Fruit fly (Drosophila melanogaster) whole organism, embryonic: ENCODE results near the gene CG5214.
A peak's percentile ranks its signal among the peaks of the same experiment; 100 is the strongest.

Source experiments
- B-H1 ChIP-seq: fragments of 200-800 bp; sonication (Bioruptor generic); IDR thresholded peaks from 3 replicates; pipeline ENCODE4 v1.3.6; 2022; ENCODE audit warnings: missing biosample characterization, missing genetic modification characterization
- Bteb2 ChIP-seq: fragments of 200-800 bp; sonication (Bioruptor generic); optimal IDR thresholded peaks from 2 replicates; lab custom pipeline; 2016; ENCODE audit warnings: missing biosample characterization, missing genetic modification characterization
- CG10321 ChIP-seq: fragments of 200-800 bp; sonication (Bioruptor generic); IDR thresholded peaks from 2 replicates; pipeline ENCODE4 v1.3.6; 2022; ENCODE audit warnings: missing biosample characterization, missing genetic modification characterization
- CG10366 ChIP-seq: fragments of 200-800 bp; sonication (Bioruptor generic); IDR thresholded peaks from 2 replicates; pipeline ENCODE4 v1.3.6; 2022; ENCODE audit warnings: missing biosample characterization, missing genetic modification characterization
- CG11085 ChIP-seq: fragments of 200-800 bp; sonication (Bioruptor generic); IDR thresholded peaks from 2 replicates; pipeline ENCODE4 v1.3.6; 2022; ENCODE audit warnings: missing biosample characterization, missing genetic modification characterization
- CG11093 ChIP-seq: fragments of 200-800 bp; sonication (Bioruptor generic); IDR thresholded peaks from 3 replicates; pipeline ENCODE4 v1.3.6; 2022; ENCODE audit warnings: missing biosample characterization, missing genetic modification characterization
- CG11504 ChIP-seq: fragments of 200-800 bp; sonication (Bioruptor generic); optimal IDR thresholded peaks from 3 replicates; lab custom pipeline; 2019; ENCODE audit warnings: missing biosample characterization, mild to moderate bottlenecking, missing genetic modification characterization, moderate library complexity
- CG11695 ChIP-seq: fragments of 200-800 bp; sonication (Bioruptor generic); IDR thresholded peaks from 3 replicates; pipeline ENCODE4 v1.3.6; 2022; ENCODE audit warnings: missing biosample characterization, missing genetic modification characterization
- CG14050 ChIP-seq: fragments of 200-800 bp; sonication (Bioruptor generic); IDR thresholded peaks from 3 replicates; pipeline ENCODE4 v1.3.6; 2022; ENCODE audit warnings: missing biosample characterization, missing genetic modification characterization
- CG15514 ChIP-seq: fragments of 200-800 bp; sonication (Bioruptor generic); optimal IDR thresholded peaks from 3 replicates; lab custom pipeline; 2017; ENCODE audit warnings: missing biosample characterization, missing genetic modification characterization, mild to moderate bottlenecking, moderate library complexity, missing genetic modification reagents
- CG16863 ChIP-seq: fragments of 200-800 bp; sonication (Bioruptor generic); optimal IDR thresholded peaks from 3 replicates; lab custom pipeline; 2016; ENCODE audit warnings: missing biosample characterization, missing genetic modification characterization
- CG17359 ChIP-seq: fragments of 200-800 bp; sonication (Bioruptor generic); optimal IDR thresholded peaks from 3 replicates; lab custom pipeline; 2018; ENCODE audit warnings: missing biosample characterization, mild to moderate bottlenecking, missing genetic modification characterization, moderate library complexity
- CG18011 ChIP-seq: fragments of 200-800 bp; sonication (Bioruptor generic); optimal IDR thresholded peaks from 2 replicates; lab custom pipeline; 2017; ENCODE audit warnings: missing biosample characterization, missing genetic modification characterization, mild to moderate bottlenecking, moderate library complexity, missing genotype
- CG31224 ChIP-seq: fragments of 200-800 bp; sonication (Bioruptor generic); IDR thresholded peaks from 2 replicates; pipeline ENCODE4 v1.3.6; 2022; ENCODE audit warnings: missing biosample characterization, missing genetic modification characterization
- CG31441 ChIP-seq: fragments of 200-800 bp; sonication (Bioruptor generic); IDR thresholded peaks from 2 replicates; pipeline ENCODE4 v1.3.6; 2022; ENCODE audit warnings: missing biosample characterization, missing genetic modification characterization
- CG32767 ChIP-seq: fragments of 200-800 bp; sonication (Bioruptor generic); IDR thresholded peaks from 2 replicates; pipeline ENCODE4 v1.3.6; 2022; ENCODE audit warnings: missing biosample characterization, missing genetic modification characterization
- CG3847 ChIP-seq: fragments of 200-800 bp; sonication (Bioruptor generic); IDR thresholded peaks from 2 replicates; pipeline ENCODE4 v1.3.6; 2022; ENCODE audit warnings: missing biosample characterization, missing genetic modification characterization
- CG3995 ChIP-seq: fragments of 200-800 bp; sonication (Bioruptor generic); optimal IDR thresholded peaks from 3 replicates; lab custom pipeline; 2016; ENCODE audit warnings: missing biosample characterization, missing genetic modification characterization
- CG6272 ChIP-seq: fragments of 200-800 bp; sonication (Bioruptor generic); IDR thresholded peaks from 2 replicates; pipeline ENCODE4 v1.3.6; 2022; ENCODE audit warnings: missing biosample characterization, missing genetic modification characterization
- CG7271 ChIP-seq: fragments of 200-800 bp; sonication (Bioruptor generic); optimal IDR thresholded peaks from 2 replicates; lab custom pipeline; 2018; ENCODE audit warnings: missing biosample characterization, mild to moderate bottlenecking, missing genetic modification characterization, moderate library complexity
- CG8765 ChIP-seq: fragments of 200-800 bp; sonication (Bioruptor generic); IDR thresholded peaks from 2 replicates; pipeline ENCODE4 v1.3.6; 2022; ENCODE audit warnings: missing biosample characterization, missing genetic modification characterization
- CG9817 ChIP-seq: fragments of 200-800 bp; sonication (Bioruptor generic); optimal IDR thresholded peaks from 2 replicates; lab custom pipeline; 2018; ENCODE audit warnings: missing biosample characterization, mild to moderate bottlenecking, missing genetic modification characterization, moderate library complexity
- CoRest ChIP-seq: fragments of 200-800 bp; sonication (Bioruptor generic); optimal IDR thresholded peaks from 3 replicates; lab custom pipeline; 2018; ENCODE audit warnings: missing biosample characterization, mild to moderate bottlenecking, missing genetic modification characterization, moderate library complexity
- Doc2 ChIP-seq: fragments of 200-800 bp; sonication (Bioruptor generic); IDR thresholded peaks from 2 replicates; pipeline ENCODE4 v1.3.6; 2022; ENCODE audit warnings: missing biosample characterization, missing genetic modification characterization
- Fer3 ChIP-seq: fragments of 200-800 bp; sonication (Bioruptor generic); optimal IDR thresholded peaks from 2 replicates; lab custom pipeline; 2018; ENCODE audit warnings: missing biosample characterization, mild to moderate bottlenecking, missing genetic modification characterization, moderate library complexity
- Hey ChIP-seq: fragments of 200-800 bp; sonication (Bioruptor generic); optimal IDR thresholded peaks from 3 replicates; lab custom pipeline; 2018; ENCODE audit warnings: missing biosample characterization, mild to moderate bottlenecking, missing genetic modification characterization
- HmgZ ChIP-seq: fragments of 200-800 bp; sonication (Bioruptor generic); optimal IDR thresholded peaks from 2 replicates; lab custom pipeline; 2018; ENCODE audit warnings: missing biosample characterization, mild to moderate bottlenecking, missing genetic modification characterization
- Hr51 ChIP-seq, 2 experiments: fragments of 200-800 bp; sonication (Bioruptor generic); optimal IDR thresholded peaks; 2 replicates in 1 of 2; 3 replicates in 1 of 2; lab custom pipeline; 2016 to 2018; ENCODE audit warnings: missing biosample characterization in 2 of 2, missing genetic modification characterization in 2 of 2, mild to moderate bottlenecking in 1 of 2, moderate library complexity in 1 of 2
- Jarid2 ChIP-seq: fragments of 200-800 bp; sonication (Bioruptor generic); optimal IDR thresholded peaks from 3 replicates; lab custom pipeline; 2017; ENCODE audit warnings: mild to moderate bottlenecking, missing biosample characterization, missing genetic modification reagents, missing genetic modification characterization
- NC2α ChIP-seq: fragments of 200-800 bp; sonication (Bioruptor generic); optimal IDR thresholded peaks from 2 replicates; lab custom pipeline; 2016; ENCODE audit warnings: missing biosample characterization, missing genetic modification characterization
- Nf-YA ChIP-seq: fragments of 200-800 bp; sonication (Bioruptor generic); IDR thresholded peaks from 2 replicates; pipeline ENCODE4 v1.3.6; 2022; ENCODE audit warnings: missing biosample characterization, missing genetic modification characterization
- abd-A ChIP-seq: fragments of 200-800 bp; sonication (Bioruptor generic); optimal IDR thresholded peaks from 3 replicates; lab custom pipeline; 2019; ENCODE audit warnings: missing biosample characterization, mild to moderate bottlenecking, missing genetic modification characterization, moderate library complexity
- al ChIP-seq: fragments of 200-800 bp; sonication (Bioruptor generic); IDR thresholded peaks from 2 replicates; pipeline ENCODE4 v1.3.6; 2022; ENCODE audit warnings: missing biosample characterization, missing genetic modification characterization
- bbx ChIP-seq: fragments of 200-800 bp; sonication (Bioruptor generic); IDR thresholded peaks from 2 replicates; pipeline ENCODE4 v1.3.6; 2022; ENCODE audit warnings: missing biosample characterization, missing genetic modification characterization; ENCODE audit not compliant: partially characterized antibody
- bigmax ChIP-seq: fragments of 200-800 bp; sonication (Bioruptor generic); optimal IDR thresholded peaks from 2 replicates; lab custom pipeline; 2018; ENCODE audit warnings: missing biosample characterization, mild to moderate bottlenecking, missing genetic modification characterization
- caup ChIP-seq: fragments of 200-800 bp; sonication (Bioruptor generic); optimal IDR thresholded peaks from 3 replicates; lab custom pipeline; 2017; ENCODE audit warnings: missing biosample characterization, mild to moderate bottlenecking, missing genetic modification characterization, moderate library complexity; ENCODE audit not compliant: severe bottlenecking
- chif ChIP-seq, 2 experiments: fragments of 200-800 bp; sonication (Bioruptor generic); optimal IDR thresholded peaks; 3 replicates each; lab custom pipeline; 2016; ENCODE audit warnings: missing biosample characterization in 2 of 2, missing genetic modification characterization in 2 of 2
- cwo ChIP-seq: fragments of 200-800 bp; sonication (Bioruptor generic); optimal IDR thresholded peaks from 3 replicates; lab custom pipeline; 2017; ENCODE audit warnings: missing biosample characterization, missing genetic modification characterization, mild to moderate bottlenecking, moderate library complexity, missing genetic modification reagents
- dimm ChIP-seq: fragments of 200-800 bp; sonication (Bioruptor generic); IDR thresholded peaks from 2 replicates; pipeline ENCODE4 v1.3.6; 2022; ENCODE audit warnings: missing biosample characterization, missing genetic modification characterization
- eyg ChIP-seq: fragments of 200-800 bp; sonication (Bioruptor generic); optimal IDR thresholded peaks from 3 replicates; lab custom pipeline; 2016; ENCODE audit warnings: missing biosample characterization, missing genetic modification characterization
- gcm2 ChIP-seq: fragments of 200-800 bp; sonication (Bioruptor generic); optimal IDR thresholded peaks from 2 replicates; lab custom pipeline; 2016; ENCODE audit warnings: missing biosample characterization, missing genetic modification characterization
- gt ChIP-seq: fragments of 200-800 bp; sonication (Bioruptor generic); IDR thresholded peaks from 2 replicates; pipeline ENCODE4 v1.3.6; 2022; ENCODE audit warnings: missing biosample characterization, missing genetic modification characterization
- h ChIP-seq: fragments of >200 bp; optimal IDR thresholded peaks from 2 replicates; lab custom pipeline; 2017
- otp ChIP-seq: fragments of 200-800 bp; sonication (Bioruptor generic); IDR thresholded peaks from 3 replicates; pipeline ENCODE4, ENCODE4 v1.3.6; 2022; ENCODE audit warnings: missing biosample characterization, missing genetic modification characterization
- phol ChIP-seq: fragments of 200-800 bp; sonication (Bioruptor generic); optimal IDR thresholded peaks from 3 replicates; lab custom pipeline; 2018; ENCODE audit warnings: missing biosample characterization, mild to moderate bottlenecking, missing genetic modification characterization, moderate library complexity
- pnt ChIP-seq: fragments of 200-800 bp; sonication (Bioruptor generic); optimal IDR thresholded peaks from 3 replicates; lab custom pipeline; 2016; ENCODE audit warnings: missing biosample characterization, missing genetic modification characterization
- sens ChIP-seq: fragments of 200-800 bp; sonication (Bioruptor generic); peaks from one replicate; lab custom pipeline; 2016; ENCODE audit warnings: missing biosample characterization, missing genetic modification characterization
- trem ChIP-seq: fragments of 200-800 bp; optimal IDR thresholded peaks from 3 replicates; lab custom pipeline; 2019; ENCODE audit warnings: missing biosample characterization, mild to moderate bottlenecking, missing genetic modification characterization, moderate library complexity
- twi ChIP-seq: fragments of 200-800 bp; optimal IDR thresholded peaks from 2 replicates; lab custom pipeline; 2019; ENCODE audit warnings: missing biosample characterization, mild to moderate bottlenecking, missing genetic modification characterization, moderate library complexity
- tx ChIP-seq: fragments of 200-800 bp; sonication (Bioruptor generic); optimal IDR thresholded peaks from 2 replicates; lab custom pipeline; 2016; ENCODE audit warnings: missing biosample characterization, missing genetic modification characterization
- wor ChIP-seq: fragments of 200-800 bp; sonication (Bioruptor generic); IDR thresholded peaks from 2 replicates; pipeline ENCODE4 v1.3.6; 2022; ENCODE audit warnings: missing biosample characterization, missing genetic modification characterization

The CG5214 gene

DNA sequence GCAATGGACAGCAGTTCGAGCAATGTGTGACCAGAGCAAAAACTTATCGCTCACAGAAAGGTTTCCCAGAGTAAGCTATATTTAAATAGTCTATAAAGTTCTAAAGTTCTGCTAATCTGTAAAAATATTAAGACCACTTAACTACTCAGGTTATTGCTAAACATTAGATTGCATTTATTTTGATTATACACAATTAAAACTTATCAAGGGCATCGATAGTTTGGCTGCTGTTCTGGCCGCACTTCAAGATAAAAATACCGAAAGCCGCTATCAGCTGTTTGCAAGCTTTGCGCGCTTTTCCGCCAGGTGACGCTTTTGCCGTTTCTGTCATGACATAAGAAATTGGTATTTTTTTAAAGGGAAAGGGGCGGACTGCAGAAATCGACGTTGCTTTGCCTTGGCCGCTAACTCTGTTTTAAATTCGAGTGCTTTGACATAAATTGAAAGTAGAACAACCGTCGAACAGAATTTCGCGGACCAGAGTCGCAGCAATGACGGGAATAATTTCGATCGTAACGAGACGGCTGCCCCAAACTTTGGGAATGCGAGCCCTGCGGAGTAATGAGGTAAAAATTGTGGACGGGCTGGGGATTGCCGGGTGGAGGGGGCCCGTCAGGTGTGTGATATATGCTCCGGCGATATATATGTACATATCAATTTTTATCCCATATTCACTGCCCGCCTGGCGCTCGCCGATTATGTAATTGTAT lies at the start of gene CG5214, which contains the start of gene CG17734 (continued):
- TF ChIP-seq CG15514 (GFP tag; lab: Kevin White, UChicago) (peak; percentile 69), Bteb2 (no peak), h (lab: Kevin White, UChicago) (no peak), CG11695 (GFP tag; lab: Robert Waterston, UW) (no peak), CG11504 (no peak), gcm2 (GFP tag; lab: Kevin White, UChicago) (no peak), CoRest (tag; lab: Kevin White, UChicago) (peak; percentile 55), caup (GFP tag; lab: Kevin White, UChicago) (no peak), CG32767 (no peak), CG3995 (peak; percentile 24), wor (no peak), CG11093 (GFP tag; lab: Robert Waterston, UW) (no peak), CG11085 (GFP tag; lab: Robert Waterston, UW) (no peak), CG10321 (no peak), CG6272 (GFP tag; lab: Robert Waterston, UW) (no peak), eyg (GFP tag; lab: Kevin White, UChicago) (peak; percentile 33), bigmax (GFP tag; lab: Kevin White, UChicago) (no peak), Hey (no peak), bbx (peak; percentile 61), pnt (no peak), Nf-YA (GFP tag; lab: Robert Waterston, UW) (no peak), CG18011 (GFP tag; lab: Kevin White, UChicago) (no peak), Fer3 (no peak), CG31441 (GFP tag; lab: Robert Waterston, UW) (peak; percentile 41; the same call in 1 of the 2 replicates), otp (no peak), gt (GFP tag; lab: Robert Waterston, UW) (no peak), NC2α (GFP tag; lab: Kevin White, UChicago) (no peak), dimm (GFP tag; lab: Robert Waterston, UW) (no peak), CG17359 (tag; lab: Kevin White, UChicago) (no peak), Jarid2 (GFP tag; lab: Kevin White, UChicago) (no peak), B-H1 (GFP tag; lab: Robert Waterston, UW) (no peak), sens (GFP tag; lab: Kevin White, UChicago) (peak; percentile 72), abd-A (tag; lab: Kevin White, UChicago) (no peak), phol (tag; lab: Kevin White, UChicago) (no peak), CG7271 (no peak), tx (GFP tag; lab: Kevin White, UChicago) (no peak), cwo (no peak), CG16863 (GFP tag; lab: Kevin White, UChicago) (no peak), CG14050 (GFP tag; lab: Robert Waterston, UW) (no peak), CG10366 (GFP tag; lab: Robert Waterston, UW) (no peak), CG31224 (GFP tag; lab: Robert Waterston, UW) (no peak), al (GFP tag; lab: Robert Waterston, UW) (no peak), CG8765 (GFP tag; lab: Robert Waterston, UW) (no peak), HmgZ (tag; lab: Kevin White, UChicago) (peak; percentile 44), Doc2 (GFP tag; lab: Robert Waterston, UW) (no peak), Hr51 (GFP tag; optimal IDR thresholded peaks at IDR 0.05; lab: Kevin White, UChicago) (no peak), CG3847 (GFP tag; lab: Robert Waterston, UW) (no peak), trem (tag; lab: Kevin White, UChicago) (no peak), chif (GFP tag; optimal IDR thresholded peaks at IDR 0.05; lab: Kevin White, UChicago) (no peak), twi (no peak), CG9817 (tag; lab: Kevin White, UChicago) (no peak)
